Worm (Caenorhabditis elegans) whole organism, L4/young adult: ENCODE results near the gene D1086.5.

Experiments
- dao-5 ChIP-seq: sonication (generic microtip); optimal IDR thresholded peaks from 2 replicates; lab custom pipeline; 2016; ENCODE audit warnings: missing genotype, missing genetic modification characterization, moderate library complexity, missing compliant biosample characterization
- him-1 ChIP-seq: sonication (generic microtip); optimal IDR thresholded peaks from 2 replicates; lab custom pipeline; 2016; ENCODE audit warnings: missing genotype, missing genetic modification reagents, missing genetic modification characterization, missing compliant biosample characterization

ce11 chrV:14134757-14135441, 44.7 kb upstream of the D1086.5 start:
- TF ChIP-seq him-1 (tag; lab: Kevin White, UChicago) (no peak), dao-5 (no peak)
